Worm (Caenorhabditis elegans) whole organism, L4 larva: ENCODE measurements around the gene chup-1.

Experiments used
- F10B5.3 ChIP-seq: sonication (generic microtip); optimal IDR thresholded peaks from 2 replicates; lab custom pipeline; 2016; ENCODE audit warnings: mild to moderate bottlenecking, missing genetic modification characterization, missing compliant biosample characterization
- ama-1 ChIP-seq: fragments of 150-350 bp; optimal IDR thresholded peaks from 2 replicates; lab custom pipeline; 2014; ENCODE audit warnings: inconsistent platforms, mixed read lengths
- ceh-32 ChIP-seq: sonication (generic microtip); optimal IDR thresholded peaks from 2 replicates; lab custom pipeline; 2016; ENCODE audit warnings: mild to moderate bottlenecking, missing genetic modification characterization, missing compliant biosample characterization; ENCODE audit not compliant: poor library complexity
- ceh-82 ChIP-seq: sonication (generic microtip); optimal IDR thresholded peaks from 2 replicates; lab custom pipeline; 2017; ENCODE audit warnings: missing biosample characterization, missing genetic modification characterization
- dpl-1 ChIP-seq: fragments of 150-350 bp; optimal IDR thresholded peaks from 2 replicates; lab custom pipeline; 2014; ENCODE audit warnings: missing biosample characterization, missing genetic modification reagents, missing genetic modification characterization
- dve-1 ChIP-seq: sonication (generic microtip); optimal IDR thresholded peaks from 2 replicates; lab custom pipeline; 2017; ENCODE audit warnings: antibody characterized with exemption, mild to moderate bottlenecking, missing genetic modification characterization, missing compliant biosample characterization; ENCODE audit not compliant: insufficient read depth
- jun-1 ChIP-seq: fragments of 150-350 bp; optimal IDR thresholded peaks from 2 replicates; lab custom pipeline; 2014; ENCODE audit warnings: missing biosample characterization, missing genetic modification reagents, missing genetic modification characterization
- lsy-2 ChIP-seq, 2 experiments: fragments of 150-350 bp in 1 of 2; sonication (generic microtip) in 1 of 2; optimal IDR thresholded peaks; 2 replicates each; lab custom pipeline; 2014 to 2017; ENCODE audit warnings: missing biosample characterization in 2 of 2, missing genetic modification characterization in 2 of 2
- mep-1 ChIP-seq: fragments of 150-350 bp; sonication (generic microtip); optimal IDR thresholded peaks from 3 replicates; lab custom pipeline; 2014; ENCODE audit warnings: missing biosample characterization, missing genetic modification characterization
- unc-130 ChIP-seq: sonication (generic microtip); optimal IDR thresholded peaks from 2 replicates; lab custom pipeline; 2016; ENCODE audit warnings: missing genetic modification reagents, missing genetic modification characterization, missing compliant biosample characterization
- vab-7 ChIP-seq: fragments of 200-800 bp; sonication (Bioruptor generic); IDR thresholded peaks from 2 replicates; pipeline ENCODE4 v1.3.6; 2022; ENCODE audit warnings: missing genetic modification reagents, missing genetic modification characterization, missing compliant biosample characterization
- zip-11 ChIP-seq: fragments of 200-800 bp; sonication (Bioruptor generic); IDR thresholded peaks from 2 replicates; pipeline ENCODE4 v1.3.6; 2022; ENCODE audit warnings: missing genetic modification characterization, missing compliant biosample characterization

DNA sequence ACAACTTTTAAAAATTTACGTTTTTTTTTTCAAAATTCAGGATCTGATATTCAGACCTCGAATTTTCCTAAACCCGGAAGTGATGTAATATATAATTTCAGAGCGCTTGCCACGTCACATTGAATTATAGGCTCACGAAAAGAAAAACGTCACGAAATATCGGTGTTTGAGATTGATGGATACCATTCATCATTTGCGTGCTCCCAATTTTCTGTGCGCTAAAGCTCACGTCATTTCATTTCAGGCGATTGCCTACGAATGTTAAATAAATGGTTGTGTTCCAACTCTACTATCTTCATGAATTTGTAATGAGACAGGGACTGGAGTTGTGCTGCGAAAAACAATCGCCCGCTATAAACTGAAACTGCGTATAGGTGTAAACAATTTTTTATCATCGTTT is 16.8 kb downstream of the chup-1 start:
- TF ChIP-seq jun-1 (tag; lab: Kevin White, UChicago) (no peak), lsy-2 (tag; optimal IDR thresholded peaks at IDR 0.05; lab: Kevin White, UChicago) (no peak), ceh-82 (tag; lab: Kevin White, UChicago) (no peak), ceh-32 (tag; lab: Kevin White, UChicago) (no peak), vab-7 (GFP tag; lab: Robert Waterston, UW) (no peak), dpl-1 (no peak), ama-1 (lab: Kevin White, UChicago) (no peak), zip-11 (GFP tag; lab: Robert Waterston, UW) (no peak), F10B5.3 (no peak), unc-130 (GFP tag; lab: Kevin White, UChicago) (no peak), mep-1 (tag; lab: Kevin White, UChicago) (no peak), dve-1 (tag; lab: Kevin White, UChicago) (no peak)
